Worm (Caenorhabditis elegans) whole organism, young adult: ENCODE data around the gene txt-19.
A peak's percentile ranks its signal among the peaks of the same experiment; 100 is the strongest.

Source experiments
- B0336.3 ChIP-seq: fragments of 200-800 bp; sonication (Bioruptor generic); IDR thresholded peaks from 2 replicates; pipeline ENCODE4 v1.3.6; 2022; ENCODE audit warnings: missing genetic modification characterization, missing compliant biosample characterization
- C17E4.6 ChIP-seq: fragments of 200-800 bp; sonication (Bioruptor generic); IDR thresholded peaks from 2 replicates; pipeline ENCODE4 v1.3.6; 2022; ENCODE audit warnings: missing genetic modification reagents, missing genetic modification characterization, missing compliant biosample characterization
- Y56A3A.18 ChIP-seq: fragments of 200-800 bp; sonication (Bioruptor generic); IDR thresholded peaks from 2 replicates; pipeline ENCODE4 v1.3.6; 2022; ENCODE audit warnings: missing genetic modification reagents, missing genetic modification characterization, missing compliant biosample characterization
- ZK185.1 ChIP-seq: sonication (generic microtip); optimal IDR thresholded peaks from 2 replicates; lab custom pipeline; 2016; ENCODE audit warnings: mild to moderate bottlenecking, missing genetic modification characterization, missing compliant biosample characterization; ENCODE audit not compliant: poor library complexity, severe bottlenecking
- ama-1 ChIP-seq, 3 experiments: fragments of 150-350 bp in 1 of 3; sonication (generic microtip) in 2 of 3; optimal IDR thresholded peaks; 2 replicates each; lab custom pipeline; 2014 to 2018; ENCODE audit warnings: missing biosample characterization in 2 of 3, missing genetic modification characterization in 2 of 3, missing genetic modification reagents in 2 of 3
- athp-1 ChIP-seq: sonication (generic microtip); optimal IDR thresholded peaks from 2 replicates; lab custom pipeline; 2017; ENCODE audit warnings: mild to moderate bottlenecking, missing genetic modification characterization, missing compliant biosample characterization
- ceh-91 ChIP-seq: fragments of 200-800 bp; sonication (Bioruptor generic); IDR thresholded peaks from 2 replicates; pipeline ENCODE4 v1.3.6; 2022; ENCODE audit warnings: missing genetic modification reagents, missing genetic modification characterization, missing compliant biosample characterization
- die-1 ChIP-seq: sonication (generic microtip); optimal IDR thresholded peaks from 2 replicates; lab custom pipeline; 2016; ENCODE audit warnings: missing genotype, mild to moderate bottlenecking, missing genetic modification characterization, missing compliant biosample characterization
- dox-1 ChIP-seq: fragments of 200-800 bp; sonication (Bioruptor generic); IDR thresholded peaks from 2 replicates; pipeline ENCODE4 v1.3.6; 2022; ENCODE audit warnings: missing genetic modification reagents, missing genetic modification characterization, missing compliant biosample characterization
- egl-44 ChIP-seq: fragments of 200-800 bp; sonication (Bioruptor generic); IDR thresholded peaks from 2 replicates; pipeline ENCODE4 v1.3.6; 2022; ENCODE audit warnings: missing genetic modification reagents, missing genetic modification characterization, missing compliant biosample characterization
- ekl-4 ChIP-seq: fragments of 200-800 bp; sonication (Bioruptor generic); IDR thresholded peaks from 2 replicates; pipeline ENCODE4 v1.3.6; 2022; ENCODE audit warnings: missing genetic modification reagents, missing genetic modification characterization, missing compliant biosample characterization
- ets-4 ChIP-seq: fragments of 200-800 bp; sonication (Bioruptor generic); optimal IDR thresholded peaks from 2 replicates; lab custom pipeline; 2018; ENCODE audit warnings: mild to moderate bottlenecking, missing genetic modification characterization, missing compliant biosample characterization
- fkh-3 ChIP-seq: sonication (generic microtip); optimal IDR thresholded peaks from 2 replicates; lab custom pipeline; 2016; ENCODE audit warnings: mild to moderate bottlenecking, missing genetic modification characterization, missing compliant biosample characterization
- hlh-12 ChIP-seq: sonication (generic microtip); optimal IDR thresholded peaks from 2 replicates; lab custom pipeline; 2016; ENCODE audit warnings: missing genetic modification characterization, missing compliant biosample characterization
- hlh-26 ChIP-seq: fragments of 200-800 bp; sonication (Bioruptor generic); conservative IDR thresholded peaks from 2 replicates; pipeline ENCODE4 v1.3.6; 2022; ENCODE audit warnings: missing genetic modification reagents, missing genetic modification characterization, missing compliant biosample characterization
- hmg-1.2 ChIP-seq: fragments of 200-800 bp; sonication (Bioruptor generic); IDR thresholded peaks from 2 replicates; pipeline ENCODE4 v1.3.6; 2022; ENCODE audit warnings: missing genetic modification reagents, missing genetic modification characterization, missing compliant biosample characterization
- lag-1 ChIP-seq: fragments of 200-800 bp; sonication (Bioruptor generic); IDR thresholded peaks from 2 replicates; pipeline ENCODE4 v1.3.6; 2022; ENCODE audit warnings: missing genetic modification reagents, missing genetic modification characterization, missing compliant biosample characterization
- let-607 ChIP-seq, 2 experiments: fragments of 200-800 bp in 1 of 2; sonication (Bioruptor generic) in 1 of 2; sonication (generic microtip) in 1 of 2; optimal IDR thresholded peaks; 2 replicates each; lab custom pipeline; 2016 to 2018; ENCODE audit warnings: mild to moderate bottlenecking in 2 of 2, missing compliant biosample characterization in 2 of 2, missing genetic modification characterization in 2 of 2, moderate library complexity in 2 of 2, missing genotype in 1 of 2
- lin-26 ChIP-seq: fragments of 200-800 bp; sonication (Bioruptor generic); IDR thresholded peaks from 2 replicates; pipeline ENCODE4 v1.3.6; 2022; ENCODE audit warnings: missing genetic modification reagents, missing genetic modification characterization, missing compliant biosample characterization
- lin-40 ChIP-seq: sonication (generic microtip); optimal IDR thresholded peaks from 2 replicates; lab custom pipeline; 2016; ENCODE audit warnings: missing genetic modification characterization, mild to moderate bottlenecking, missing compliant biosample characterization, missing genotype, missing genetic modification reagents
- madf-10 ChIP-seq: sonication (generic microtip); optimal IDR thresholded peaks from 2 replicates; lab custom pipeline; 2016; ENCODE audit warnings: mild to moderate bottlenecking, missing genetic modification characterization, missing compliant biosample characterization
- madf-6 ChIP-seq: fragments of 200-800 bp; sonication (Bioruptor generic); IDR thresholded peaks from 2 replicates; pipeline ENCODE4 v1.3.6; 2022; ENCODE audit warnings: missing genetic modification reagents, missing genetic modification characterization, missing compliant biosample characterization
- madf-8 ChIP-seq: fragments of 200-800 bp; sonication (Bioruptor generic); conservative IDR thresholded peaks from 2 replicates; pipeline ENCODE4 v1.3.6; 2022; ENCODE audit warnings: missing genetic modification reagents, missing genetic modification characterization, missing compliant biosample characterization
- nfyb-1 ChIP-seq: fragments of 200-800 bp; sonication (Bioruptor generic); IDR thresholded peaks from 2 replicates; pipeline ENCODE4 v1.3.6; 2022; ENCODE audit warnings: missing genetic modification reagents, missing genetic modification characterization, missing compliant biosample characterization
- nhr-80 ChIP-seq: sonication (generic microtip); optimal IDR thresholded peaks from 2 replicates; lab custom pipeline; 2016; ENCODE audit warnings: missing genetic modification characterization, missing compliant biosample characterization
- pbrm-1 ChIP-seq: fragments of 200-800 bp; sonication (Bioruptor generic); IDR thresholded peaks from 2 replicates; pipeline ENCODE4 v1.3.6; 2022; ENCODE audit warnings: missing genetic modification reagents, missing genetic modification characterization, missing compliant biosample characterization
- repo-1 ChIP-seq: sonication (generic microtip); optimal IDR thresholded peaks from 2 replicates; lab custom pipeline; 2017; ENCODE audit warnings: mild to moderate bottlenecking, missing genetic modification characterization, missing compliant biosample characterization
- sdz-38 ChIP-seq: sonication (generic microtip); optimal IDR thresholded peaks from 2 replicates; lab custom pipeline; 2016; ENCODE audit warnings: missing genotype, missing genetic modification characterization, missing compliant biosample characterization
- sea-2 ChIP-seq: fragments of 200-800 bp; sonication (Bioruptor generic); IDR thresholded peaks from 2 replicates; pipeline ENCODE4 v1.3.6; 2022; ENCODE audit warnings: missing genetic modification characterization, missing compliant biosample characterization
- snpc-4 ChIP-seq, 5 experiments: fragments of 150-350 bp in 1 of 5; sonication (generic microtip) in 4 of 5; optimal IDR thresholded peaks; 2 replicates each; lab custom pipeline; 2014 to 2018; ENCODE audit warnings: missing genetic modification characterization in 5 of 5, missing biosample characterization in 3 of 5, antibody characterized with exemption in 2 of 5, mild to moderate bottlenecking in 2 of 5, missing compliant biosample characterization in 2 of 5, missing genotype in 2 of 5, moderate library complexity in 2 of 5, missing genetic modification reagents in 1 of 5
- tbp1 ChIP-seq: fragments of 200-800 bp; sonication (Bioruptor generic); optimal IDR thresholded peaks from 2 replicates; lab custom pipeline; 2018; ENCODE audit warnings: mild to moderate bottlenecking, missing genetic modification characterization, missing compliant biosample characterization
- unc-130 ChIP-seq: sonication (generic microtip); optimal IDR thresholded peaks from 2 replicates; lab custom pipeline; 2016; ENCODE audit warnings: missing genetic modification reagents, missing genetic modification characterization, missing compliant biosample characterization
- zfh-2 ChIP-seq: fragments of 200-800 bp; sonication (Bioruptor generic); conservative IDR thresholded peaks from 2 replicates; pipeline ENCODE4 v1.3.6; 2022; ENCODE audit warnings: missing genetic modification reagents, missing genetic modification characterization, missing compliant biosample characterization
- ztf-18 ChIP-seq: sonication (generic microtip); optimal IDR thresholded peaks from 2 replicates; lab custom pipeline; 2016; ENCODE audit warnings: missing genotype, mild to moderate bottlenecking, missing genetic modification characterization, missing compliant biosample characterization
- ztf-22 ChIP-seq: fragments of 200-800 bp; sonication (Bioruptor generic); optimal IDR thresholded peaks from 2 replicates; lab custom pipeline; 2018; ENCODE audit warnings: mild to moderate bottlenecking, missing genetic modification characterization, moderate library complexity, missing compliant biosample characterization
- ztf-25 ChIP-seq: fragments of 200-800 bp; sonication (Bioruptor generic); IDR thresholded peaks from 2 replicates; pipeline ENCODE4 v1.3.6; 2022; ENCODE audit warnings: missing genetic modification reagents, missing genetic modification characterization, missing compliant biosample characterization
- ztf-6 ChIP-seq: fragments of 200-800 bp; sonication (Bioruptor generic); IDR thresholded peaks from 2 replicates; pipeline ENCODE4 v1.3.6; 2022; ENCODE audit warnings: missing genetic modification reagents, missing genetic modification characterization, missing compliant biosample characterization

txt-19 gene

ce11 chrIV:12833698-12834416, 11.8 kb upstream of the txt-19 start (continued):
- TF ChIP-seq ets-4 (GFP tag; lab: Kevin White, UChicago) (peak; percentile 84), ztf-25 (GFP tag; lab: Robert Waterston, UW) (no peak), pbrm-1 (GFP tag; lab: Robert Waterston, UW) (no peak; the same call in 1 of the 2 replicates), ztf-18 (tag; lab: Kevin White, UChicago) (no peak), snpc-4 (GFP tag; optimal IDR thresholded peaks at IDR 0.05; lab: Kevin White, UChicago) (no peak), snpc-4 (tag; optimal IDR thresholded peaks at IDR 0.05; lab: Kevin White, UChicago) (peak in 2 of 4 experiments; percentile 2 to 38), madf-8 (no peak), sdz-38 (tag; lab: Kevin White, UChicago) (no peak), tbp1 (GFP tag; lab: Kevin White, UChicago) (peak; percentile 14), egl-44 (GFP tag; lab: Robert Waterston, UW) (peak; percentile 30; the same call in 1 of the 2 replicates)

- TF ChIP-seq sea-2 (GFP tag; lab: Robert Waterston, UW) (no peak), hmg-1.2 (GFP tag; lab: Robert Waterston, UW) (peak; percentile 67; the same call in 1 of the 2 replicates)
Measured at ce11 chrIV:12834417-12834731, 11.3 kb upstream of the txt-19 start.

DNA sequence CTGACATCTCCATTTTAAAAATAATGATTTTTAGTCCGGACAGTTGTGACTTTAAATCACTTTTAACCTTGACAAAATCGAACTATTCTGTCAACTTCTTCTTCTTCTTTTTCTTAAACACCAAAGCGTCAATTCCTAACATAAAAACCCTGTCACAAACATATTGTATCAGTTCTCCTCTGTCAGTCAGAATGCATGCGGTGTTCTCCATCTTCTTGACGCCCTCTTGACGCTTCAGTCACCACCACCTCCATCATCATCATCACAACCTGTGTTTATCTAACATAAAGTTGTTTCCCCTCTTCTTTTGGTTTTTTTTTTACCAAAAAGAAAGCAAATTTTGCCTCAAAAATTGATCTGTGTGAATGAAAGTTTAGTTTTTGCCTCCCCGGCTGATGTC, 10.3 kb upstream of the txt-19 start:
- TF ChIP-seq unc-130 (GFP tag; lab: Kevin White, UChicago) (no peak), tbp1 (GFP tag; lab: Kevin White, UChicago) (no peak), lag-1 (GFP tag; lab: Robert Waterston, UW) (no peak), zfh-2 (no peak), hmg-1.2 (GFP tag; lab: Robert Waterston, UW) (0 out of 2 replicates have a peak, but pooled peaks have one; percentile 9), fkh-3 (tag; lab: Kevin White, UChicago) (no peak), nhr-80 (tag; lab: Kevin White, UChicago) (peak; percentile 90), lin-40 (tag; lab: Kevin White, UChicago) (peak; percentile 20), ekl-4 (GFP tag; lab: Robert Waterston, UW) (0 out of 2 replicates have a peak, but pooled peaks have one; percentile 30), dox-1 (GFP tag; lab: Robert Waterston, UW) (peak; percentile 40; the same call in 1 of the 2 replicates), madf-10 (tag; lab: Kevin White, UChicago) (no peak), let-607 (tag; optimal IDR thresholded peaks at IDR 0.05; lab: Kevin White, UChicago) (peak; percentile 77 to 89), madf-8 (no peak), athp-1 (tag; lab: Kevin White, UChicago) (no peak)

- TF ChIP-seq zfh-2 = peak; percentile 39; the same call in 1 of the 2 replicates
- no peak for TF ChIP-seq hlh-12 (tag; lab: Kevin White, UChicago)
- 0 out of 2 replicates have a peak, but pooled peaks have one; percentile 12 for TF ChIP-seq madf-6 (GFP tag; lab: Robert Waterston, UW)
- TF ChIP-seq nfyb-1 (GFP tag; lab: Robert Waterston, UW) = 0 out of 2 replicates have a peak, but pooled peaks have one; percentile 22
- TF ChIP-seq ZK185.1 (tag; lab: Kevin White, UChicago) = no peak
- 0 out of 2 replicates have a peak, but pooled peaks have one; percentile 20 for TF ChIP-seq lin-26 (GFP tag; lab: Robert Waterston, UW)
- TF ChIP-seq ztf-22 (GFP tag; lab: Kevin White, UChicago) = no peak
Measured at ce11 chrIV:12836208-12836607, 9.5 kb upstream of the txt-19 start, which contains the start of gene M02B1.3. TSS of gene M02B1.3 (plus strand) at chrIV:12836508.

DNA sequence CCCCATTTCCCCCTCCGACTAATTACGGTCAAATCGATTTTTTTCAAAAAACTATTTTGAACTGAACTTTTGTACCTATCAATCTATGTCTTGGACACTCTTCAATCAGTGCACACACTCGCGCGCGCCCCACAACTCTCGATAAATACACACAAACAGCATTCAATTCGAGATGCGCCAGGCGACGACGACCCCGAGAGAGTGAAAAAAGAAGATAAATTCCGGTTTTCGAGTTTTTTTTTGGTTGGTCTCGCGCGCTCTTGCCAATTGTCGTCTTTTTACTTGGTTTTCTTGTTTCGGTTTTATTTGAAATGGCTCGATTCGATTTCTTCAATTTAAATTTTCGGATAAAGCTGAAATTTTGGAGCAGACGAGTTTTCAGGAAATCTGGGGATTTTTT, 5.4 kb upstream of the txt-19 start:
- TF ChIP-seq hlh-26 (GFP tag; lab: Robert Waterston, UW) = no peak
- TF ChIP-seq tbp1 (GFP tag; lab: Kevin White, UChicago) = peak; percentile 18
- TF ChIP-seq repo-1 (tag; lab: Kevin White, UChicago) = peak; percentile 45
- peak; percentile 28 for TF ChIP-seq ama-1 (optimal IDR thresholded peaks at IDR 0.05; lab: Kevin White, UChicago)
- no peak for TF ChIP-seq ama-1 (GFP tag; optimal IDR thresholded peaks at IDR 0.05; lab: Kevin White, UChicago)
- peak; percentile 17; the same call in 1 of the 2 replicates for TF ChIP-seq hmg-1.2 (GFP tag; lab: Robert Waterston, UW)
- TF ChIP-seq pbrm-1 (GFP tag; lab: Robert Waterston, UW) = 0 out of 2 replicates have a peak, but pooled peaks have one; percentile 13
- peak; percentile 28; the same call in 1 of the 2 replicates for TF ChIP-seq dox-1 (GFP tag; lab: Robert Waterston, UW)
- no peak for TF ChIP-seq ztf-25 (GFP tag; lab: Robert Waterston, UW)
- TF ChIP-seq ztf-6 (GFP tag; lab: Robert Waterston, UW) = no peak
- no peak for TF ChIP-seq ceh-91 (GFP tag; lab: Robert Waterston, UW)
- TF ChIP-seq snpc-4 (GFP tag; optimal IDR thresholded peaks at IDR 0.05; lab: Kevin White, UChicago) = no peak
- TF ChIP-seq snpc-4 (tag; optimal IDR thresholded peaks at IDR 0.05; lab: Kevin White, UChicago) = peak in 1 of 4 experiments; percentile 4
- TF ChIP-seq lin-26 (GFP tag; lab: Robert Waterston, UW) = no peak
- peak; percentile 75 for TF ChIP-seq B0336.3 (GFP tag; lab: Robert Waterston, UW)
- 0 out of 2 replicates have a peak, but pooled peaks have one; percentile 66 for TF ChIP-seq Y56A3A.18
- no peak for TF ChIP-seq C17E4.6
- peak; percentile 43; the same call in 1 of the 2 replicates for TF ChIP-seq nfyb-1 (GFP tag; lab: Robert Waterston, UW)
- TF ChIP-seq die-1 = peak; percentile 4
